Fruit fly (Drosophila melanogaster) whole organism, embryonic: ENCODE data around the gene bi.

Experiments
- Abd-B ChIP-seq: fragments of 200-800 bp; sonication (Bioruptor generic); optimal IDR thresholded peaks from 2 replicates; lab custom pipeline; 2018; ENCODE audit warnings: missing biosample characterization, mild to moderate bottlenecking, missing genetic modification characterization, moderate library complexity
- Aef1 ChIP-seq: fragments of 200-800 bp; sonication (Bioruptor generic); IDR thresholded peaks from 3 replicates; pipeline ENCODE4 v1.3.6; 2022; ENCODE audit warnings: missing biosample characterization, missing genetic modification characterization
- BtbVII ChIP-seq: fragments of 200-800 bp; sonication (Bioruptor generic); optimal IDR thresholded peaks from 3 replicates; lab custom pipeline; 2017; ENCODE audit warnings: missing biosample characterization, mild to moderate bottlenecking, missing genetic modification characterization
- CG10267 ChIP-seq: fragments of 200-800 bp; sonication (Bioruptor generic); optimal IDR thresholded peaks from 2 replicates; lab custom pipeline; 2018; ENCODE audit warnings: missing biosample characterization, mild to moderate bottlenecking, missing genetic modification characterization, moderate library complexity
- CG10321 ChIP-seq: fragments of 200-800 bp; sonication (Bioruptor generic); IDR thresholded peaks from 2 replicates; pipeline ENCODE4 v1.3.6; 2022; ENCODE audit warnings: missing biosample characterization, missing genetic modification characterization
- CG10543 ChIP-seq: fragments of 200-800 bp; sonication (Bioruptor generic); optimal IDR thresholded peaks from 3 replicates; lab custom pipeline; 2017; ENCODE audit warnings: missing biosample characterization, mild to moderate bottlenecking, missing genetic modification characterization, moderate library complexity
- CG11695 ChIP-seq: fragments of 200-800 bp; sonication (Bioruptor generic); IDR thresholded peaks from 3 replicates; pipeline ENCODE4 v1.3.6; 2022; ENCODE audit warnings: missing biosample characterization, missing genetic modification characterization
- CG11696 ChIP-seq: fragments of 200-800 bp; sonication (Bioruptor generic); IDR thresholded peaks from 2 replicates; pipeline ENCODE4 v1.3.6; 2022; ENCODE audit warnings: missing biosample characterization, missing genetic modification characterization
- CG12391 ChIP-seq: fragments of 200-800 bp; sonication (Bioruptor generic); optimal IDR thresholded peaks from 3 replicates; lab custom pipeline; 2018; ENCODE audit warnings: missing biosample characterization, mild to moderate bottlenecking, missing genetic modification characterization, moderate library complexity
- CG12744 ChIP-seq: fragments of 200-800 bp; sonication (Bioruptor generic); optimal IDR thresholded peaks from 2 replicates; lab custom pipeline; 2016; ENCODE audit warnings: missing biosample characterization, missing genetic modification characterization
- CG14860 ChIP-seq: fragments of 200-800 bp; sonication (Bioruptor generic); IDR thresholded peaks from 3 replicates; pipeline ENCODE4 v1.3.6; 2022; ENCODE audit warnings: missing biosample characterization, missing genetic modification characterization; ENCODE audit not compliant: partially characterized antibody
- CG15479 ChIP-seq: fragments of 200-800 bp; sonication (Bioruptor generic); optimal IDR thresholded peaks from 3 replicates; lab custom pipeline; 2019; ENCODE audit warnings: missing biosample characterization, mild to moderate bottlenecking, missing genetic modification characterization, moderate library complexity
- CG15514 ChIP-seq: fragments of 200-800 bp; sonication (Bioruptor generic); optimal IDR thresholded peaks from 3 replicates; lab custom pipeline; 2017; ENCODE audit warnings: missing biosample characterization, missing genetic modification characterization, mild to moderate bottlenecking, moderate library complexity, missing genetic modification reagents
- CG1602 ChIP-seq: fragments of 200-800 bp; sonication (Bioruptor generic); optimal IDR thresholded peaks from 3 replicates; lab custom pipeline; 2016; ENCODE audit warnings: missing biosample characterization, missing genetic modification characterization
- CG18619 ChIP-seq: fragments of 200-800 bp; sonication (Bioruptor generic); optimal IDR thresholded peaks from 3 replicates; lab custom pipeline; 2017; ENCODE audit warnings: missing biosample characterization, mild to moderate bottlenecking, missing genetic modification characterization
- CG2129 ChIP-seq: fragments of 200-800 bp; sonication (Bioruptor generic); IDR thresholded peaks from 2 replicates; pipeline ENCODE4 v1.3.6; 2022; ENCODE audit warnings: missing biosample characterization, missing genetic modification characterization; ENCODE audit not compliant: partially characterized antibody
- CG34376 ChIP-seq: fragments of 200-800 bp; sonication (Bioruptor generic); optimal IDR thresholded peaks from 2 replicates; lab custom pipeline; 2018; ENCODE audit warnings: missing biosample characterization, mild to moderate bottlenecking, missing genetic modification characterization
- CG3995 ChIP-seq: fragments of 200-800 bp; sonication (Bioruptor generic); optimal IDR thresholded peaks from 3 replicates; lab custom pipeline; 2016; ENCODE audit warnings: missing biosample characterization, missing genetic modification characterization
- CG42726 ChIP-seq: fragments of 200-800 bp; sonication (Bioruptor generic); IDR thresholded peaks from 2 replicates; pipeline ENCODE4 v1.3.6; 2022; ENCODE audit warnings: missing biosample characterization, missing genetic modification characterization; ENCODE audit not compliant: partially characterized antibody
- CG4328 ChIP-seq: fragments of 200-800 bp; sonication (Bioruptor generic); optimal IDR thresholded peaks from 3 replicates; lab custom pipeline; 2017; ENCODE audit warnings: missing biosample characterization, missing genetic modification reagents, missing genetic modification characterization
- CG4360 ChIP-seq: fragments of 200-800 bp; sonication (Bioruptor generic); IDR thresholded peaks from 2 replicates; pipeline ENCODE4 v1.3.6; 2022; ENCODE audit warnings: missing biosample characterization, missing genetic modification characterization
- CG8944 ChIP-seq: fragments of 200-800 bp; sonication (Bioruptor generic); optimal IDR thresholded peaks from 3 replicates; lab custom pipeline; 2016; ENCODE audit warnings: missing biosample characterization, missing genetic modification characterization
- CkIIα-i1 ChIP-seq: fragments of 200-800 bp; sonication (Bioruptor generic); IDR thresholded peaks from 2 replicates; pipeline ENCODE4 v1.3.6; 2022; ENCODE audit warnings: missing biosample characterization, missing genetic modification characterization
- D19A ChIP-seq: fragments of 200-800 bp; optimal IDR thresholded peaks from 3 replicates; lab custom pipeline; 2019; ENCODE audit warnings: missing biosample characterization, mild to moderate bottlenecking, missing genetic modification characterization, moderate library complexity
- Dbx ChIP-seq: fragments of 200-800 bp; sonication (Bioruptor generic); IDR thresholded peaks from 3 replicates; pipeline ENCODE4 v1.3.6; 2022; ENCODE audit warnings: missing biosample characterization, missing genetic modification characterization
- Deaf1 ChIP-seq: fragments of 200-800 bp; optimal IDR thresholded peaks from 3 replicates; lab custom pipeline; 2019; ENCODE audit warnings: missing biosample characterization, mild to moderate bottlenecking, missing genetic modification characterization, moderate library complexity
- Dek ChIP-seq: fragments of 200-800 bp; sonication (Bioruptor generic); optimal IDR thresholded peaks from 3 replicates; lab custom pipeline; 2019; ENCODE audit warnings: missing biosample characterization, mild to moderate bottlenecking, missing genetic modification characterization, moderate library complexity
- Dll ChIP-seq: fragments of 200-800 bp; sonication (Bioruptor generic); IDR thresholded peaks from 4 replicates; pipeline ENCODE4 v1.3.6; 2022; ENCODE audit warnings: missing biosample characterization, missing genetic modification characterization; ENCODE audit not compliant: partially characterized antibody
- ERR ChIP-seq: fragments of 200-800 bp; sonication (Bioruptor generic); optimal IDR thresholded peaks from 2 replicates; lab custom pipeline; 2016; ENCODE audit warnings: missing biosample characterization, missing genetic modification characterization
- Ets65A ChIP-seq: fragments of 200-800 bp; sonication (Bioruptor generic); peaks from one replicate; lab custom pipeline; 2016; ENCODE audit warnings: missing biosample characterization, missing genetic modification characterization
- HmgD ChIP-seq: fragments of 200-800 bp; sonication (Bioruptor generic); optimal IDR thresholded peaks from 3 replicates; lab custom pipeline; 2016; ENCODE audit warnings: missing biosample characterization, missing genetic modification characterization
- HmgZ ChIP-seq: fragments of 200-800 bp; sonication (Bioruptor generic); optimal IDR thresholded peaks from 2 replicates; lab custom pipeline; 2018; ENCODE audit warnings: missing biosample characterization, mild to moderate bottlenecking, missing genetic modification characterization
- Hmr ChIP-seq: fragments of 200-800 bp; sonication (Bioruptor generic); optimal IDR thresholded peaks from 3 replicates; lab custom pipeline; 2017; ENCODE audit warnings: mild to moderate bottlenecking, missing biosample characterization, missing genetic modification reagents, missing genetic modification characterization
- Med ChIP-seq: fragments of 200-800 bp; sonication (Bioruptor generic); peaks from one replicate; lab custom pipeline; 2016; ENCODE audit warnings: missing biosample characterization, missing genetic modification characterization, mild to moderate bottlenecking, inconsistent platforms, moderate library complexity
- Opbp ChIP-seq: fragments of 200-800 bp; sonication (Bioruptor generic); IDR thresholded peaks from 3 replicates; pipeline ENCODE4 v1.3.6; 2022; ENCODE audit warnings: missing biosample characterization, missing genetic modification characterization; ENCODE audit not compliant: partially characterized antibody
- Side ChIP-seq: fragments of 200-800 bp; sonication (Bioruptor generic); optimal IDR thresholded peaks from 2 replicates; lab custom pipeline; 2016; ENCODE audit warnings: missing biosample characterization, missing genetic modification characterization
- Sry-δ ChIP-seq: fragments of 200-800 bp; sonication (Bioruptor generic); optimal IDR thresholded peaks from 2 replicates; lab custom pipeline; 2016; ENCODE audit warnings: missing biosample characterization, missing genetic modification characterization
- Trl ChIP-seq, 3 experiments: fragments of >200 bp in 2 of 3; fragments of 200-800 bp in 1 of 3; sonication (Bioruptor generic) in 1 of 3; optimal IDR thresholded peaks; 2 replicates in 1 of 3; 3 replicates in 2 of 3; lab custom pipeline; 2016 to 2017; ENCODE audit warnings: missing biosample characterization in 1 of 3, missing genetic modification characterization in 1 of 3
- Vsx1 ChIP-seq: fragments of 200-800 bp; sonication (Bioruptor generic); optimal IDR thresholded peaks from 2 replicates; lab custom pipeline; 2017; ENCODE audit warnings: missing biosample characterization, mild to moderate bottlenecking, missing genetic modification characterization, missing genetic modification reagents
- ato ChIP-seq: fragments of 200-800 bp; sonication (Bioruptor generic); IDR thresholded peaks from 2 replicates; pipeline ENCODE4 v1.3.6; 2022; ENCODE audit warnings: missing biosample characterization, missing genetic modification characterization; ENCODE audit not compliant: partially characterized antibody
- chif ChIP-seq, 2 experiments: fragments of 200-800 bp; sonication (Bioruptor generic); optimal IDR thresholded peaks; 3 replicates each; lab custom pipeline; 2016; ENCODE audit warnings: missing biosample characterization in 2 of 2, missing genetic modification characterization in 2 of 2
- her ChIP-seq: fragments of 200-800 bp; sonication (Bioruptor generic); optimal IDR thresholded peaks from 2 replicates; lab custom pipeline; 2016; ENCODE audit warnings: missing biosample characterization, missing genetic modification characterization
- hkb ChIP-seq, 2 experiments: fragments of 200-800 bp in 1 of 2; fragments of >200 bp in 1 of 2; sonication (Bioruptor generic) in 1 of 2; IDR thresholded peaks in 1 of 2; optimal IDR thresholded peaks in 1 of 2; 2 replicates each; pipeline versions ENCODE4 v1.3.6 to Lab custom; 2017 to 2022; ENCODE audit warnings: missing biosample characterization in 1 of 2, missing genetic modification characterization in 1 of 2
- jumu ChIP-seq: fragments of 200-800 bp; sonication (Bioruptor generic); optimal IDR thresholded peaks from 3 replicates; lab custom pipeline; 2016; ENCODE audit warnings: missing biosample characterization, missing genetic modification characterization
- p53 ChIP-seq: fragments of 200-800 bp; sonication (Bioruptor generic); optimal IDR thresholded peaks from 2 replicates; lab custom pipeline; 2016; ENCODE audit warnings: missing biosample characterization, missing genetic modification characterization
- prd ChIP-seq, 3 experiments: fragments of >200 bp in 2 of 3; fragments of 200-800 bp in 1 of 3; sonication (Bioruptor generic) in 1 of 3; optimal IDR thresholded peaks in 2 of 3; IDR thresholded peaks in 1 of 3; 2 replicates in 2 of 3; 3 replicates in 1 of 3; pipeline versions ENCODE4 v1.3.6 to Lab custom; 2017 to 2022; ENCODE audit warnings: missing biosample characterization in 1 of 3, missing genetic modification characterization in 1 of 3
- run ChIP-seq: fragments of 200-800 bp; sonication (Bioruptor generic); optimal IDR thresholded peaks from 3 replicates; lab custom pipeline; 2018; ENCODE audit warnings: missing biosample characterization, mild to moderate bottlenecking, missing genetic modification characterization
- toy ChIP-seq: fragments of 200-800 bp; sonication (Bioruptor generic); IDR thresholded peaks from 2 replicates; pipeline ENCODE4 v1.3.6; 2022; ENCODE audit warnings: missing biosample characterization, missing genetic modification characterization
- trem ChIP-seq: fragments of 200-800 bp; optimal IDR thresholded peaks from 3 replicates; lab custom pipeline; 2019; ENCODE audit warnings: missing biosample characterization, mild to moderate bottlenecking, missing genetic modification characterization, moderate library complexity

Gene bi

dm6 chrX:4366196-4366595, 46.5 kb upstream of the bi start, which contains the start of gene CG3626 (continued):
- TF ChIP-seq CG15514, result peak; percentile 71
- TF ChIP-seq Dll, result peak; percentile 81
- TF ChIP-seq Opbp (GFP tag; lab: Robert Waterston, UW), result peak; percentile 85
- peak; percentile 82 for TF ChIP-seq HmgZ (tag; lab: Kevin White, UChicago)
- peak; percentile 44 for TF ChIP-seq p53 (GFP tag; lab: Kevin White, UChicago)
- peak; percentile 68 for TF ChIP-seq CG2129 (GFP tag; lab: Robert Waterston, UW)
- TF ChIP-seq CG8944 (GFP tag; lab: Kevin White, UChicago), result no peak
- TF ChIP-seq CG12391, result peak; percentile 30
- peak; percentile 41 for TF ChIP-seq HmgD (GFP tag; lab: Kevin White, UChicago)
- no peak for TF ChIP-seq CG18619
- TF ChIP-seq Deaf1 (tag; lab: Kevin White, UChicago), result no peak
- peak; percentile 41 for TF ChIP-seq ERR
- TF ChIP-seq CG15479 (GFP tag; lab: Kevin White, UChicago), result no peak
- TF ChIP-seq trem (tag; lab: Kevin White, UChicago), result peak; percentile 69
- peak; percentile 38 for TF ChIP-seq Abd-B (GFP tag; lab: Kevin White, UChicago)
- TF ChIP-seq Side, result peak; percentile 35
- no peak for TF ChIP-seq CG11695 (GFP tag; lab: Robert Waterston, UW)
- TF ChIP-seq prd (optimal IDR thresholded peaks at IDR 0.05; lab: Kevin White, UChicago), result no peak
- TF ChIP-seq prd (GFP tag; IDR thresholded peaks at IDR 0.05; lab: Robert Waterston, UW), result no peak
- no peak for TF ChIP-seq CG10543 (GFP tag; lab: Kevin White, UChicago)
- TF ChIP-seq Aef1 (GFP tag; lab: Robert Waterston, UW), result peak; percentile 77
- TF ChIP-seq Med (GFP tag; lab: Kevin White, UChicago), result peak; percentile 92
- TF ChIP-seq her (GFP tag; lab: Kevin White, UChicago), result peak; percentile 13
- 0 out of 2 replicates have a peak, but pooled peaks have one; percentile 54 for TF ChIP-seq ato (GFP tag; lab: Robert Waterston, UW)
- 0 out of 3 replicates have a peak, but pooled peaks have one; percentile 15 for TF ChIP-seq Dbx (GFP tag; lab: Robert Waterston, UW)
- peak; percentile 97 for TF ChIP-seq Sry-δ (GFP tag; lab: Kevin White, UChicago)
- no peak for TF ChIP-seq run (tag; lab: Kevin White, UChicago)
- TF ChIP-seq CG10267 (tag; lab: Kevin White, UChicago), result peak; percentile 84
- TF ChIP-seq CkIIα-i1 (GFP tag; lab: Robert Waterston, UW), result no peak
- peak; percentile 17 for TF ChIP-seq CG1602 (GFP tag; lab: Kevin White, UChicago)
- peak; percentile 91 for TF ChIP-seq CG42726 (GFP tag; lab: Robert Waterston, UW)
- TF ChIP-seq CG4328 (GFP tag; lab: Kevin White, UChicago), result no peak
- no peak for TF ChIP-seq CG10321 (GFP tag; lab: Robert Waterston, UW)
- TF ChIP-seq BtbVII (GFP tag; lab: Kevin White, UChicago), result no peak
- peak; percentile 94 for TF ChIP-seq Ets65A
- TF ChIP-seq CG11696 (GFP tag; lab: Robert Waterston, UW), result no peak
- TF ChIP-seq CG14860 (GFP tag; lab: Robert Waterston, UW), result peak; percentile 44; the same call in 2 of the 3 replicates
- TF ChIP-seq Dek, result peak; percentile 33
- no peak for TF ChIP-seq CG3995
- peak; percentile 47 for TF ChIP-seq jumu (GFP tag; lab: Kevin White, UChicago)
- TF ChIP-seq chif (GFP tag; optimal IDR thresholded peaks at IDR 0.05; lab: Kevin White, UChicago), result peak in 1 of 2 experiments; percentile 19
- TF ChIP-seq CG34376 (GFP tag; lab: Kevin White, UChicago), result peak; percentile 4
- TF ChIP-seq toy (GFP tag; lab: Robert Waterston, UW), result no peak
- TF ChIP-seq Trl (optimal IDR thresholded peaks at IDR 0.05; lab: Kevin White, UChicago), result no peak
- TF ChIP-seq Trl (GFP tag; optimal IDR thresholded peaks at IDR 0.05; lab: Kevin White, UChicago), result peak; percentile 2
- TF ChIP-seq Hmr (GFP tag; lab: Kevin White, UChicago), result peak; percentile 85
- TF ChIP-seq CG12744, result peak; percentile 21
- peak; percentile 61 for TF ChIP-seq hkb (optimal IDR thresholded peaks at IDR 0.05; lab: Kevin White, UChicago)
- TF ChIP-seq hkb (GFP tag; IDR thresholded peaks at IDR 0.05; lab: Robert Waterston, UW), result no peak
- TF ChIP-seq CG4360, result no peak; the same call in 1 of the 2 replicates
- no peak for TF ChIP-seq D19A (tag; lab: Kevin White, UChicago)
- TF ChIP-seq Vsx1 (GFP tag; lab: Kevin White, UChicago), result peak; percentile 70
